Fruit fly (Drosophila melanogaster): ENCODE results near the gene CG43373.
A peak's percentile ranks its signal among the peaks of the same experiment; 100 is the strongest.

CG43373 gene

dm6 chr3L:16563361-16563760 lies 20.2 kb upstream of the CG43373 start:
- peak in 1 of 2 experiments; percentile 4 for TF ChIP-seq foxo (GFP tag; optimal IDR thresholded peaks at IDR 0.05)
- no peak for TF ChIP-seq Abd-B (GFP tag; optimal IDR thresholded peaks at IDR 0.05)
- no peak for TF ChIP-seq GATAd (GFP tag; optimal IDR thresholded peaks at IDR 0.05)

dm6 chr3L:16556523-16556922 lies 13.4 kb upstream of the CG43373 start, which contains the start of gene CG4229:
CG4229 (plus strand) TSS chr3L:16556823.
- TF ChIP-seq Dif (GFP tag; optimal IDR thresholded peaks at IDR 0.05; ENCODE audit: partially characterized antibody) (no peak), dsf (GFP tag; optimal IDR thresholded peaks at IDR 0.05; ENCODE audit: borderline replicate concordance) (no peak), ey (GFP tag; optimal IDR thresholded peaks at IDR 0.05) (no peak), CrebA (GFP tag; optimal IDR thresholded peaks at IDR 0.05; ENCODE audit: borderline replicate concordance) (no peak), Jra (GFP tag; optimal IDR thresholded peaks at IDR 0.05) (no peak), HLH106 (tag; optimal IDR thresholded peaks at IDR 0.05) (no peak), Dfd (GFP tag; optimal IDR thresholded peaks at IDR 0.05) (no peak), Rel (GFP tag; optimal IDR thresholded peaks at IDR 0.05) (no peak), Rel (tag; optimal IDR thresholded peaks at IDR 0.05) (no peak), brk (GFP tag; optimal IDR thresholded peaks at IDR 0.05) (no peak), Hr83 (GFP tag; optimal IDR thresholded peaks at IDR 0.05; ENCODE audit: poor library complexity, severe bottlenecking) (no peak), Sp1 (GFP tag; optimal IDR thresholded peaks at IDR 0.05) (no peak), CG9705 (GFP tag; optimal IDR thresholded peaks at IDR 0.05) (no peak), Hr78 (GFP tag; optimal IDR thresholded peaks at IDR 0.05) (no peak)

dm6 chr3L:16546159-16546558 lies 3.0 kb upstream of the CG43373 start:
- TF ChIP-seq lola (GFP tag; optimal IDR thresholded peaks at IDR 0.05) (no peak), OdsH (GFP tag; optimal IDR thresholded peaks at IDR 0.05) (no peak), br (GFP tag; optimal IDR thresholded peaks at IDR 0.05) (no peak), CrebA (GFP tag; optimal IDR thresholded peaks at IDR 0.05; ENCODE audit: borderline replicate concordance) (no peak), tai (GFP tag; optimal IDR thresholded peaks at IDR 0.05) (no peak), ey (GFP tag; optimal IDR thresholded peaks at IDR 0.05) (no peak), dl (GFP tag; optimal IDR thresholded peaks at IDR 0.05; ENCODE audit: insufficient read depth in 1 of 2, partially characterized antibody in 2 of 2) (no peak), rgr (GFP tag; optimal IDR thresholded peaks at IDR 0.05) (no peak), Hnf4 (GFP tag; optimal IDR thresholded peaks at IDR 0.05) (no peak)

dm6 chr3L:16545511-16545910 lies 2.3 kb upstream of the CG43373 start, which contains the start of gene CG13033:
CG13033 (minus strand) TSS chr3L:16545628.
- TF ChIP-seq OdsH (GFP tag; optimal IDR thresholded peaks at IDR 0.05), result no peak
- TF ChIP-seq br (GFP tag; optimal IDR thresholded peaks at IDR 0.05), result no peak
- no peak for TF ChIP-seq dl (GFP tag; optimal IDR thresholded peaks at IDR 0.05; ENCODE audit: insufficient read depth in 1 of 2, partially characterized antibody in 2 of 2)
- no peak for TF ChIP-seq rgr (GFP tag; optimal IDR thresholded peaks at IDR 0.05)
- TF ChIP-seq Dfd (GFP tag; optimal IDR thresholded peaks at IDR 0.05), result no peak
- TF ChIP-seq lola (GFP tag; optimal IDR thresholded peaks at IDR 0.05), result no peak

- no peak for TF ChIP-seq fru (GFP tag; optimal IDR thresholded peaks at IDR 0.05)
- no peak for TF ChIP-seq pan (optimal IDR thresholded peaks at IDR 0.05)
- TF ChIP-seq HLH106 (tag; optimal IDR thresholded peaks at IDR 0.05), result no peak
- TF ChIP-seq woc (GFP tag; optimal IDR thresholded peaks at IDR 0.05), result no peak
- TF ChIP-seq dl (GFP tag; optimal IDR thresholded peaks at IDR 0.05; ENCODE audit: insufficient read depth in 1 of 2, partially characterized antibody in 2 of 2), result no peak
- TF ChIP-seq brk (GFP tag; optimal IDR thresholded peaks at IDR 0.05), result no peak
- no peak for TF ChIP-seq Hr83 (GFP tag; optimal IDR thresholded peaks at IDR 0.05; ENCODE audit: poor library complexity, severe bottlenecking)
- TF ChIP-seq GATAd (GFP tag; optimal IDR thresholded peaks at IDR 0.05), result no peak
- TF ChIP-seq Mio (GFP tag; optimal IDR thresholded peaks at IDR 0.05), result no peak
- no peak for TF ChIP-seq N (GFP tag; optimal IDR thresholded peaks at IDR 0.05)
- no peak for TF ChIP-seq Hr78 (GFP tag; optimal IDR thresholded peaks at IDR 0.05)
Measured at dm6 chr3L:16544220-16544619, 1.1 kb upstream of the CG43373 start.

dm6 chr3L:16533932-16534331 lies 9.2 kb downstream of the CG43373 start:
- no peak for TF ChIP-seq Mio (GFP tag; optimal IDR thresholded peaks at IDR 0.05)
- TF ChIP-seq Dif (GFP tag; optimal IDR thresholded peaks at IDR 0.05; ENCODE audit: partially characterized antibody), result no peak
- TF ChIP-seq woc (GFP tag; optimal IDR thresholded peaks at IDR 0.05), result no peak
- no peak for TF ChIP-seq lola (GFP tag; optimal IDR thresholded peaks at IDR 0.05)
- TF ChIP-seq HLH106 (tag; optimal IDR thresholded peaks at IDR 0.05), result no peak
- TF ChIP-seq sage (GFP tag; optimal IDR thresholded peaks at IDR 0.05), result no peak
- TF ChIP-seq N (GFP tag; optimal IDR thresholded peaks at IDR 0.05), result no peak
- no peak for TF ChIP-seq Jra (GFP tag; optimal IDR thresholded peaks at IDR 0.05)
- TF ChIP-seq h (GFP tag; optimal IDR thresholded peaks at IDR 0.05), result peak; percentile 17
- no peak for TF ChIP-seq br (GFP tag; optimal IDR thresholded peaks at IDR 0.05)
- TF ChIP-seq Dfd (GFP tag; optimal IDR thresholded peaks at IDR 0.05), result no peak
- no peak for TF ChIP-seq CrebA (GFP tag; optimal IDR thresholded peaks at IDR 0.05; ENCODE audit: borderline replicate concordance)
- TF ChIP-seq fru (GFP tag; optimal IDR thresholded peaks at IDR 0.05), result peak; percentile 11
- no peak for TF ChIP-seq ey (GFP tag; optimal IDR thresholded peaks at IDR 0.05)
- no peak for TF ChIP-seq Myc (optimal IDR thresholded peaks at IDR 0.05)
- TF ChIP-seq foxo (GFP tag; optimal IDR thresholded peaks at IDR 0.05), result no peak
- peak; percentile 74 for TF ChIP-seq sv (GFP tag; optimal IDR thresholded peaks at IDR 0.05)
- TF ChIP-seq brk (GFP tag; optimal IDR thresholded peaks at IDR 0.05), result no peak
- no peak for TF ChIP-seq dsf (GFP tag; optimal IDR thresholded peaks at IDR 0.05; ENCODE audit: borderline replicate concordance)

All from whole organism, wandering third instar larva.